Fruit fly (Drosophila melanogaster) whole organism, embryonic: ENCODE measurements around the gene Trhn.
A peak's percentile ranks its signal among the peaks of the same experiment; 100 is the strongest.

Source experiments
- ATbp ChIP-seq: fragments of 200-800 bp; sonication (Bioruptor generic); optimal IDR thresholded peaks from 2 replicates; lab custom pipeline; 2017; ENCODE audit warnings: missing biosample characterization, mild to moderate bottlenecking, missing genetic modification characterization, missing genetic modification reagents
- Adf1 ChIP-seq: fragments of 200-800 bp; sonication (Bioruptor generic); IDR thresholded peaks from 2 replicates; pipeline ENCODE4 v1.3.6; 2022; ENCODE audit warnings: missing biosample characterization, missing genetic modification characterization
- Bgb ChIP-seq: fragments of 200-800 bp; sonication (Bioruptor generic); IDR thresholded peaks from 2 replicates; pipeline ENCODE4 v1.3.6; 2022; ENCODE audit warnings: missing biosample characterization, missing genetic modification characterization; ENCODE audit not compliant: partially characterized antibody
- CG13775 ChIP-seq: fragments of 200-800 bp; sonication (Bioruptor generic); optimal IDR thresholded peaks from 3 replicates; lab custom pipeline; 2017; ENCODE audit warnings: missing biosample characterization, mild to moderate bottlenecking, missing genetic modification characterization
- CG15011 ChIP-seq: fragments of 200-800 bp; sonication (Bioruptor generic); optimal IDR thresholded peaks from 3 replicates; lab custom pipeline; 2018; ENCODE audit warnings: missing biosample characterization, mild to moderate bottlenecking, missing genetic modification characterization
- CG15269 ChIP-seq: fragments of 200-800 bp; sonication (Bioruptor generic); optimal IDR thresholded peaks from 2 replicates; lab custom pipeline; 2018; ENCODE audit warnings: missing biosample characterization, mild to moderate bottlenecking, missing genetic modification characterization, moderate library complexity
- CG15479 ChIP-seq: fragments of 200-800 bp; sonication (Bioruptor generic); optimal IDR thresholded peaks from 3 replicates; lab custom pipeline; 2019; ENCODE audit warnings: missing biosample characterization, mild to moderate bottlenecking, missing genetic modification characterization, moderate library complexity
- CG16815 ChIP-seq: fragments of 200-800 bp; sonication (Bioruptor generic); optimal IDR thresholded peaks from 3 replicates; lab custom pipeline; 2017; ENCODE audit warnings: missing biosample characterization, mild to moderate bottlenecking, missing genetic modification characterization
- CG17328 ChIP-seq: fragments of 200-800 bp; sonication (Bioruptor generic); IDR thresholded peaks from 2 replicates; pipeline ENCODE4 v1.3.6; 2022; ENCODE audit warnings: missing biosample characterization, missing genetic modification characterization
- CG17829 ChIP-seq: fragments of 200-800 bp; optimal IDR thresholded peaks from 2 replicates; lab custom pipeline; 2019; ENCODE audit warnings: missing biosample characterization, mild to moderate bottlenecking, missing genetic modification characterization, moderate library complexity
- CG2116 ChIP-seq: fragments of 200-800 bp; sonication (Bioruptor generic); optimal IDR thresholded peaks from 3 replicates; lab custom pipeline; 2018; ENCODE audit warnings: missing biosample characterization, mild to moderate bottlenecking, missing genetic modification characterization
- CG31224 ChIP-seq: fragments of 200-800 bp; sonication (Bioruptor generic); IDR thresholded peaks from 2 replicates; pipeline ENCODE4 v1.3.6; 2022; ENCODE audit warnings: missing biosample characterization, missing genetic modification characterization
- CG33557 ChIP-seq: fragments of 200-800 bp; sonication (Bioruptor generic); optimal IDR thresholded peaks from 2 replicates; lab custom pipeline; 2019; ENCODE audit warnings: missing biosample characterization, mild to moderate bottlenecking, missing genetic modification characterization, moderate library complexity
- CG4424 ChIP-seq: fragments of 200-800 bp; sonication (Bioruptor generic); optimal IDR thresholded peaks from 3 replicates; lab custom pipeline; 2016; ENCODE audit warnings: missing biosample characterization, missing genetic modification characterization
- CG5953 ChIP-seq: fragments of 200-800 bp; sonication (Bioruptor generic); IDR thresholded peaks from 2 replicates; pipeline ENCODE4 v1.3.6; 2022; ENCODE audit warnings: missing biosample characterization, missing genetic modification characterization
- CG6654 ChIP-seq: fragments of 200-800 bp; sonication (Bioruptor generic); optimal IDR thresholded peaks from 2 replicates; lab custom pipeline; 2017; ENCODE audit warnings: missing biosample characterization, mild to moderate bottlenecking, missing genetic modification characterization
- CG6683 ChIP-seq: fragments of 200-800 bp; sonication (Bioruptor generic); optimal IDR thresholded peaks from 2 replicates; lab custom pipeline; 2017; ENCODE audit warnings: missing biosample characterization, mild to moderate bottlenecking, missing genetic modification characterization, missing genetic modification reagents
- CG7357 ChIP-seq: fragments of 200-800 bp; sonication (Bioruptor generic); IDR thresholded peaks from 3 replicates; pipeline ENCODE4 v1.3.6; 2022; ENCODE audit warnings: missing biosample characterization, missing genetic modification characterization
- CG8089 ChIP-seq: fragments of 200-800 bp; sonication (Bioruptor generic); optimal IDR thresholded peaks from 3 replicates; lab custom pipeline; 2016; ENCODE audit warnings: missing biosample characterization, missing genetic modification characterization
- CG8478 ChIP-seq: fragments of >200 bp; optimal IDR thresholded peaks from 2 replicates; lab custom pipeline; 2018
- CG9727 ChIP-seq: fragments of 200-800 bp; sonication (Bioruptor generic); optimal IDR thresholded peaks from 3 replicates; lab custom pipeline; 2017; ENCODE audit warnings: missing biosample characterization, mild to moderate bottlenecking, missing genetic modification characterization
- CTCF ChIP-seq: fragments of 200-800 bp; sonication (Bioruptor generic); optimal IDR thresholded peaks from 2 replicates; lab custom pipeline; 2017; ENCODE audit warnings: missing biosample characterization, mild to moderate bottlenecking, missing genetic modification characterization, moderate library complexity
- CkIIα-i1 ChIP-seq: fragments of 200-800 bp; sonication (Bioruptor generic); IDR thresholded peaks from 2 replicates; pipeline ENCODE4 v1.3.6; 2022; ENCODE audit warnings: missing biosample characterization, missing genetic modification characterization
- Dbx ChIP-seq: fragments of 200-800 bp; sonication (Bioruptor generic); IDR thresholded peaks from 3 replicates; pipeline ENCODE4 v1.3.6; 2022; ENCODE audit warnings: missing biosample characterization, missing genetic modification characterization
- Doc3 ChIP-seq: fragments of 200-800 bp; sonication (Bioruptor generic); IDR thresholded peaks from 3 replicates; pipeline ENCODE4 v1.3.6; 2022; ENCODE audit warnings: missing biosample characterization, missing genetic modification characterization; ENCODE audit not compliant: partially characterized antibody
- Hmx ChIP-seq: fragments of 200-800 bp; sonication (Bioruptor generic); optimal IDR thresholded peaks from 2 replicates; lab custom pipeline; 2016; ENCODE audit warnings: missing biosample characterization, missing genetic modification characterization
- Hr78 ChIP-seq, 2 experiments: fragments of 200-800 bp in 1 of 2; fragments of >200 bp in 1 of 2; sonication (Bioruptor generic) in 1 of 2; optimal IDR thresholded peaks; 2 replicates each; lab custom pipeline; 2017 to 2019; ENCODE audit warnings: missing biosample characterization in 2 of 2, missing genetic modification characterization in 2 of 2, mild to moderate bottlenecking in 1 of 2, moderate library complexity in 1 of 2
- Lim3 ChIP-seq: fragments of 200-800 bp; sonication (Bioruptor generic); IDR thresholded peaks from 2 replicates; pipeline ENCODE4 v1.3.6; 2022; ENCODE audit warnings: missing biosample characterization, missing genetic modification characterization
- Sox100B ChIP-seq: fragments of 200-800 bp; sonication (Bioruptor generic); optimal IDR thresholded peaks from 3 replicates; lab custom pipeline; 2018; ENCODE audit warnings: missing biosample characterization, mild to moderate bottlenecking, missing genetic modification characterization
- YL-1 ChIP-seq: fragments of 200-800 bp; sonication (Bioruptor generic); optimal IDR thresholded peaks from 3 replicates; lab custom pipeline; 2017; ENCODE audit warnings: missing biosample characterization, mild to moderate bottlenecking, missing genetic modification characterization
- ap ChIP-seq: fragments of 200-800 bp; sonication (Bioruptor generic); IDR thresholded peaks from 2 replicates; pipeline ENCODE4 v1.3.6; 2022; ENCODE audit warnings: missing biosample characterization, missing genetic modification characterization
- bcd ChIP-seq: fragments of 200-800 bp; sonication (Bioruptor generic); optimal IDR thresholded peaks from 2 replicates; lab custom pipeline; 2017; ENCODE audit warnings: missing biosample characterization, mild to moderate bottlenecking, missing genetic modification characterization
- chinmo ChIP-seq: fragments of 200-800 bp; sonication (Bioruptor generic); IDR thresholded peaks from 4 replicates; pipeline ENCODE4 v1.3.6; 2022; ENCODE audit warnings: missing biosample characterization, missing genetic modification characterization; ENCODE audit not compliant: partially characterized antibody
- da ChIP-seq: fragments of 200-800 bp; sonication (Bioruptor generic); optimal IDR thresholded peaks from 2 replicates; lab custom pipeline; 2016; ENCODE audit warnings: missing biosample characterization, missing genetic modification characterization
- gsb-n ChIP-seq: fragments of 200-800 bp; sonication (Bioruptor generic); optimal IDR thresholded peaks from 3 replicates; lab custom pipeline; 2018; ENCODE audit warnings: missing biosample characterization, mild to moderate bottlenecking, missing genetic modification characterization
- insv ChIP-seq, 2 experiments: fragments of 200-800 bp; sonication (Bioruptor generic); optimal IDR thresholded peaks; 3 replicates each; lab custom pipeline; 2016 to 2018; ENCODE audit warnings: missing biosample characterization in 2 of 2, missing genetic modification characterization in 2 of 2
- kay ChIP-seq: fragments of 200-800 bp; sonication (Bioruptor generic); optimal IDR thresholded peaks from 2 replicates; lab custom pipeline; 2016; ENCODE audit warnings: missing biosample characterization, missing genetic modification characterization
- lola ChIP-seq, 3 experiments: fragments of >200 bp in 2 of 3; fragments of 200-800 bp in 1 of 3; sonication (Bioruptor generic) in 1 of 3; optimal IDR thresholded peaks; 2 replicates each; lab custom pipeline; 2017 to 2019; ENCODE audit warnings: missing biosample characterization in 3 of 3, missing genetic modification characterization in 3 of 3, mild to moderate bottlenecking in 1 of 3, moderate library complexity in 1 of 3
- otp ChIP-seq: fragments of 200-800 bp; sonication (Bioruptor generic); IDR thresholded peaks from 3 replicates; pipeline ENCODE4, ENCODE4 v1.3.6; 2022; ENCODE audit warnings: missing biosample characterization, missing genetic modification characterization
- rib ChIP-seq: fragments of 200-800 bp; sonication (Bioruptor generic); IDR thresholded peaks from 2 replicates; pipeline ENCODE4 v1.3.6; 2022; ENCODE audit warnings: missing biosample characterization, missing genetic modification characterization
- ro ChIP-seq: fragments of 200-800 bp; sonication (Bioruptor generic); IDR thresholded peaks from 2 replicates; pipeline ENCODE4 v1.3.6; 2022; ENCODE audit warnings: missing biosample characterization, missing genetic modification characterization
- sens-2 ChIP-seq: fragments of 200-800 bp; sonication (Bioruptor generic); IDR thresholded peaks from 2 replicates; pipeline ENCODE4 v1.3.6; 2022; ENCODE audit warnings: missing biosample characterization, missing genetic modification characterization
- sna ChIP-seq: fragments of 200-800 bp; sonication (Bioruptor generic); IDR thresholded peaks from 2 replicates; pipeline ENCODE4 v1.3.6; 2022; ENCODE audit warnings: missing biosample characterization, missing genetic modification characterization; ENCODE audit not compliant: partially characterized antibody
- tap ChIP-seq: fragments of 200-800 bp; optimal IDR thresholded peaks from 3 replicates; lab custom pipeline; 2019; ENCODE audit warnings: missing biosample characterization, mild to moderate bottlenecking, missing genetic modification characterization, moderate library complexity
- tio ChIP-seq: fragments of 200-800 bp; sonication (Bioruptor generic); optimal IDR thresholded peaks from 2 replicates; lab custom pipeline; 2017; ENCODE audit warnings: missing biosample characterization, missing genetic modification characterization, inconsistent platforms
- zen ChIP-seq: fragments of 200-800 bp; sonication (Bioruptor generic); optimal IDR thresholded peaks from 3 replicates; lab custom pipeline; 2018; ENCODE audit warnings: missing biosample characterization, mild to moderate bottlenecking, missing genetic modification characterization, moderate library complexity
- zfh1 ChIP-seq: fragments of 200-800 bp; sonication (Bioruptor generic); IDR thresholded peaks from 3 replicates; pipeline ENCODE4 v1.3.6; 2022; ENCODE audit warnings: missing biosample characterization, missing genetic modification characterization
- zfh2 ChIP-seq: fragments of 200-800 bp; sonication (Bioruptor generic); optimal IDR thresholded peaks from 2 replicates; lab custom pipeline; 2016; ENCODE audit warnings: missing biosample characterization, missing genetic modification characterization

Trhn gene

DNA sequence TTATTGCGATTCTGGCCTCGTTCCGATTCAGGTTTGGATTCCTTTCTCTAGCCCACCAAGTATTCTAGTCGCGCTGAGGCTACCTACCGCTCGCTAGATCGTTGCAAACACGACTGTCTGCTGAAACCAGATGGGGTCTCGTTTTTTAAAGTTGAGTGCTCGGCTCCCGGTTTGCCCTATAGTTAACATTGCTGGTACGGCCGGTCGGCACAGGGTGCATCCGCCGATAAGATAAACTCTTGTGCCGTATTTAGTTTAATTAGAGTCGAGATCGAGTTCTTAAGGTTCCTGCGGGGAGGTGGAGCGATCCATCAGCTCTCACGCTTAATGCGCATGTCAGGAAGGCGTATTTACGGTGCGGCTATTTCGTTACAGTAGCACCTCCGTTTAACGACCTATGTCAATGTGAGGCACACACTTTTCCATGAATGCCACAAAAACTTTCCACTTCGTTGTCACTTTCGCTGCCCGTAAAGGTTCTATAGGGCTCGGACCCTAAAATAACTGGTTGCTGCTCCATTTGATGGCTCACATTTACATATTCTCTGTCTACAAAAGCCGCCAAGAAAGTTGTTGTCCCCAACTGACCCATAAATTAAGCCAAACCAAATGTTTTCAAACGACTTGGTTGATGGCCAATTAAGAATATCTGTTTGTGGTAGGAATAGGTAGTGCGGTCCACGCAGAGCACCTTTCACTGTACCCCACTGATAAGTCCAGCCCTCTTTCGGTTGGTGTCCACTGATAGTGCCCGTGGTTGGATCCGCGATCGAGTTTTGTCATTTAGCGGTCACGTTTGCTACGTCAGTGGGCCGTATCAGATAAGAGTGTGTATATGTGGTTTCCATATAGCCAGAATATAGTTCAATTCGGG is 11.9 kb upstream of the Trhn start, which contains the start of gene CG9119 (continued):
- TF ChIP-seq tio (GFP tag; lab: Kevin White, UChicago) (peak; percentile 71), tap (tag; lab: Kevin White, UChicago) (peak; percentile 49), CG15479 (no peak), da (GFP tag; lab: Kevin White, UChicago) (peak; percentile 23), CG8478 (lab: Kevin White, UChicago) (no peak), sna (GFP tag; lab: Robert Waterston, UW) (no peak), Adf1 (GFP tag; lab: Robert Waterston, UW) (0 out of 2 replicates have a peak, but pooled peaks have one; percentile 7), kay (GFP tag; lab: Kevin White, UChicago) (no peak), CG2116 (GFP tag; lab: Kevin White, UChicago) (no peak), ap (GFP tag; lab: Robert Waterston, UW) (no peak), chinmo (GFP tag; lab: Robert Waterston, UW) (0 out of 4 replicates have a peak, but pooled peaks have one; percentile 33), CG17829 (tag; lab: Kevin White, UChicago) (peak; percentile 52), CG9727 (GFP tag; lab: Kevin White, UChicago) (peak; percentile 69), CG6683 (peak; percentile 54), zfh2 (GFP tag; lab: Kevin White, UChicago) (peak; percentile 66), CG16815 (GFP tag; lab: Kevin White, UChicago) (peak; percentile 52), bcd (peak; percentile 73), CG17328 (GFP tag; lab: Robert Waterston, UW) (0 out of 2 replicates have a peak, but pooled peaks have one; percentile 24), CTCF (GFP tag; lab: Kevin White, UChicago) (no peak), CG5953 (GFP tag; lab: Robert Waterston, UW) (no peak), lola (GFP tag; optimal IDR thresholded peaks at IDR 0.05; lab: Kevin White, UChicago) (peak in 1 of 3 experiments; percentile 44), CG6654 (GFP tag; lab: Kevin White, UChicago) (peak; percentile 32), CG15011 (peak; percentile 66), sens-2 (no peak), Hmx (GFP tag; lab: Kevin White, UChicago) (peak; percentile 15), CkIIα-i1 (GFP tag; lab: Robert Waterston, UW) (no peak), CG33557 (GFP tag; lab: Kevin White, UChicago) (peak; percentile 75), YL-1 (no peak), CG15269 (tag; lab: Kevin White, UChicago) (peak; percentile 75), Lim3 (GFP tag; lab: Robert Waterston, UW) (peak; percentile 39; the same call in 1 of the 2 replicates), CG31224 (GFP tag; lab: Robert Waterston, UW) (0 out of 2 replicates have a peak, but pooled peaks have one; percentile 13), Sox100B (GFP tag; lab: Kevin White, UChicago) (peak; percentile 71), Dbx (GFP tag; lab: Robert Waterston, UW) (peak; percentile 55; the same call in 1 of the 3 replicates), ro (GFP tag; lab: Robert Waterston, UW) (no peak), CG13775 (peak; percentile 68), insv (GFP tag; optimal IDR thresholded peaks at IDR 0.05; lab: Kevin White, UChicago) (no peak), gsb-n (peak; percentile 66), ATbp (GFP tag; lab: Kevin White, UChicago) (peak; percentile 35), Bgb (GFP tag; lab: Robert Waterston, UW) (no peak), zen (no peak), CG7357 (GFP tag; lab: Robert Waterston, UW) (0 out of 3 replicates have a peak, but pooled peaks have one; percentile 36), Doc3 (GFP tag; lab: Robert Waterston, UW) (no peak), CG4424 (GFP tag; lab: Kevin White, UChicago) (peak; percentile 38), CG8089 (peak; percentile 31), zfh1 (peak; percentile 36; the same call in 1 of the 3 replicates), Hr78 (GFP tag; optimal IDR thresholded peaks at IDR 0.05; lab: Kevin White, UChicago) (peak in 1 of 2 experiments; percentile 78), otp (no peak), rib (GFP tag; lab: Robert Waterston, UW) (0 out of 2 replicates have a peak, but pooled peaks have one; percentile 19)
